Fruit fly (Drosophila melanogaster) whole organism: ENCODE results near the gene CG44194.

Experiments used
- CG8478 ChIP-seq: fragments of >200 bp; optimal IDR thresholded peaks from 2 replicates; lab custom pipeline; 2018; ENCODE audit warnings: inconsistent platforms
- Dll ChIP-seq: fragments of >200 bp; optimal IDR thresholded peaks from 2 replicates; lab custom pipeline; 2017
- EcR ChIP-seq, 2 experiments: fragments of >200 bp; optimal IDR thresholded peaks; 2 replicates each; lab custom pipeline; 2017; ENCODE audit warnings: missing biosample characterization in 2 of 2, missing genetic modification characterization in 2 of 2, missing genetic modification reagents in 2 of 2
- pan ChIP-seq: fragments of >200 bp; optimal IDR thresholded peaks from 2 replicates; lab custom pipeline; 2017
- psq ChIP-seq: fragments of >200 bp; optimal IDR thresholded peaks from 2 replicates; lab custom pipeline; 2017
- usp ChIP-seq: fragments of >200 bp; optimal IDR thresholded peaks from 2 replicates; lab custom pipeline; 2017; ENCODE audit warnings: missing biosample characterization, missing genetic modification characterization, mixed read lengths

CG44194 gene

DNA sequence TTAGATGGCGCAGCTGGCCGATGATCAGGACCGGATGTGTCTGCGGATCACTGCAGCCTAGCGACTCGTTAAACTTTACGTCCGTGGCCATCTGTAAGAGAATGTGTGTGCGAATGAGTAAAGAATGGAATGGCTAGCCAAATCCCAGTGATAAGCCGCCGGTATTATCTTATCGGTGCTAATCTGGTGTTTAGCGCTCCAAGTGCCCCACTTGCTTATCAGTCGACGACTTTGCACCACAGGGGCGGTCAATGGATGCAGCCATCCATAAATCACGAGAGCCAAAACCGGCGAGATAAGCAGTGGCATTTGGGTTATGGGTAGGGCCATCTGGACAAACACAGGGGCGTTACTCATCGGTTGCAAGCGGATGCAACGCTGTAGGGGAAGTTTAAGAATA lies 37.3 kb downstream of the CG44194 start:
- TF ChIP-seq Dll (lab: Kevin White, UChicago): no peak
- no peak for TF ChIP-seq pan (lab: Kevin White, UChicago)
- TF ChIP-seq usp (GFP tag; lab: Kevin White, UChicago): no peak
- TF ChIP-seq EcR (GFP tag; optimal IDR thresholded peaks at IDR 0.05; lab: Kevin White, UChicago): no peak
- no peak for TF ChIP-seq psq (lab: Kevin White, UChicago)
- TF ChIP-seq CG8478 (lab: Kevin White, UChicago): no peak

DNA sequence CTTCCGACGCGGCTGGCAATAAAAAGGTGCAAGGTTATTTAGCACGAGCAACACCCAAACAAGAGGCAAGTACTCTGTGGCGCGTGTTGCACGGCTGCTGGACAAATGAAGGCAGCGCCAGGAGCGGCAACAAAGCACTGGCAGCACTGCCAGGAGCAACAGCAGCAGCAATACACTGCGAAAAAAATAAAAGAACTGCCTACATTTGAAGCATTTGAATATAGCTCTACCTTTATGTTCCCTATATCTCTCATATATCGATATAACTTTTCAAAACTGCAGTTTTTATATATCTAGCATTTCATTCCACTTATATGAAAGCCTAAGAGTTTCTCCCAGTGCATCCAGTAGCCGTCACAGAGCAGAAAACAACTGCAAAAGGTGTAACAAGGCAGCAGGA lies 40.1 kb downstream of the CG44194 start:
- TF ChIP-seq EcR (GFP tag; optimal IDR thresholded peaks at IDR 0.05; lab: Kevin White, UChicago): no peak
- TF ChIP-seq Dll (lab: Kevin White, UChicago): no peak
- no peak for TF ChIP-seq pan (lab: Kevin White, UChicago)
- TF ChIP-seq CG8478 (lab: Kevin White, UChicago): no peak
- no peak for TF ChIP-seq usp (GFP tag; lab: Kevin White, UChicago)
- TF ChIP-seq psq (lab: Kevin White, UChicago): no peak
